Worm (Caenorhabditis elegans): Measurements from ENCODE around the gene F15E6.9.

The F15E6.9 gene

DNA sequence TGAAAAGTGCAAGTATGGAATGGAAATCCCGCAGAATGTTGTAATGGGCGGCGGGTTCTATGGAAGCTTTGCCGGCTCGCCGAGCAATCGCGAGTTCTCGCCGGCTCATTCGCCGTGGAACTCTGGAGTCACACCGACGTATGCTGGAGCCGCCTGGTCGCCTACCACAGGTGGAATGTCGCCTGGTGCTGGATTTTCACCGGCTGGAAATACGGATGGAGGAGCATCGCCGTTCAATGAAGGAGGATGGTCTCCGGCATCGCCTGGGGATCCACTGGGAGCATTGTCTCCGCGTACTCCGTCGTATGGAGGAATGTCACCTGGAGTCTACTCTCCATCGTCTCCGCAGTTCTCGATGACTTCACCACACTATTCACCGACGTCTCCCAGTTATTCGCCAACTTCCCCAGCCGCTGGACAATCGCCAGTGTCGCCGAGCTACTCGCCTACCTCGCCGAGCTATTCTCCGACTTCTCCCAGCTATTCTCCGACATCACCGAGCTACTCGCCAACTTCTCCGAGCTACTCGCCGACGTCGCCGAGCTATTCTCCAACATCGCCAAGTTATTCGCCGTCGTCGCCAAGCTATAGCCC, 43.8 kb downstream of the F15E6.9 start:
- TF ChIP-seq elt-1 (tag; optimal IDR thresholded peaks at IDR 0.05; ENCODE audit: borderline replicate concordance, insufficient read depth) (no peak), drap-1 (GFP tag; optimal IDR thresholded peaks at IDR 0.05) (no peak), mab-5 (tag; optimal IDR thresholded peaks at IDR 0.05) (no peak), elt-3 (tag; optimal IDR thresholded peaks at IDR 0.05) (no peak), tbx-8 (GFP tag; optimal IDR thresholded peaks at IDR 0.05) (no peak), blmp-1 (tag; optimal IDR thresholded peaks at IDR 0.05) (no peak), hlh-1 (tag; optimal IDR thresholded peaks at IDR 0.05) (no peak)

DNA sequence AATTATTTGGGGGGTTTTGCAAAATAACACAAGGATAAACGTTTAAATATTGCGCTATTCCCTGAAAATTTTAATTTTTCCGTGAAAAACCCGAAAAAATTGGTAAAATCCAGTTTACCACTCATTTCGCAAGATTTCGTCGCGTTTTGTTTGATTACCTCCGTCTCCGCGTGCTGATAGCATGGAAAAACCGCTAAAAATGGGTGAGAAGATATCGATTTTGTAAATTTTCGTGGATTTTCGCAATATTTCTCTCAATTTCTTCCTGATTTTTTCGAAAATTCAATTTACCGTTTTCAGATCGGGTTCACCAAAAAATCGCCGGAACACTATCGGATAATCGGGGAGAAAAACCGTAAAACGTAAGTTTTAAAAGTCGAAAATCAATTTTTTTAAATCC, 51.1 kb downstream of the F15E6.9 start, which contains the start of gene ama-1:
Gene ama-1 (plus strand): TSS at position 301 of the 400 bp plus-strand sequence.
- TF ChIP-seq nhr-2 (tag; optimal IDR thresholded peaks at IDR 0.05) (no peak), ztf-11 (tag; optimal IDR thresholded peaks at IDR 0.05) (no peak), sptf-1 (tag; optimal IDR thresholded peaks at IDR 0.05) (no peak), unc-62 (GFP tag; optimal IDR thresholded peaks at IDR 0.05) (no peak), mep-1 (tag; optimal IDR thresholded peaks at IDR 0.05) (no peak), pha-4 (tag; optimal IDR thresholded peaks at IDR 0.05) (no peak), unc-120 (tag; optimal IDR thresholded peaks at IDR 0.05; ENCODE audit: poor library complexity, severe bottlenecking) (no peak), drap-1 (GFP tag; optimal IDR thresholded peaks at IDR 0.05) (no peak)

DNA sequence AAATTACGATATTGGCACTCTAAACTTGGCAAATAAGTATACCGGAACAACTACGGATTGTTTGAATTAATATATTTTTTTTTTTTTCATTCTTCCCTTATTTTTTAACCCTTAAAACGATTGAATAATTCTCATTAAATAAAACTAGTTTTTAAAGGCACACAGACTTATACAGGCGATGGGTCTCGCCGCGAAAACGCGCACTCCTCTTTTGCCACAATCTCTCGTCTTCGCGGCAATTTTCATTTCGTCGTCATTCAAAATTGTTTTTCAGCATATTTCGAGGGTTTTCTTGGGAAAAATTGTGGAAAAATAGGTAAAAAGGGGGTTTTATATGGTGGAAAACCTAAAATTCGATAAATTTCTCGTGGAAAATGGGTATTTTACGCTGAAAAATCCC, 51.5 kb downstream of the F15E6.9 start:
- peak; percentile 42 for TF ChIP-seq unc-120 (tag; optimal IDR thresholded peaks at IDR 0.05; ENCODE audit: poor library complexity, severe bottlenecking)
- TF ChIP-seq tbx-8 (GFP tag; optimal IDR thresholded peaks at IDR 0.05) = no peak
- TF ChIP-seq ces-1 (GFP tag; optimal IDR thresholded peaks at IDR 0.05) = peak; percentile 68
- TF ChIP-seq nhr-12 (tag; optimal IDR thresholded peaks at IDR 0.05) = no peak
- TF ChIP-seq sptf-1 (tag; optimal IDR thresholded peaks at IDR 0.05) = peak; percentile 29
- TF ChIP-seq unc-62 (GFP tag; optimal IDR thresholded peaks at IDR 0.05) = no peak
- TF ChIP-seq pha-4 (tag; optimal IDR thresholded peaks at IDR 0.05) = peak; percentile 31
- TF ChIP-seq lsy-2 (tag; optimal IDR thresholded peaks at IDR 0.05) = peak; percentile 70
- TF ChIP-seq ztf-11 (tag; optimal IDR thresholded peaks at IDR 0.05) = no peak
- no peak for TF ChIP-seq ceh-43 (GFP tag; optimal IDR thresholded peaks at IDR 0.05)
- TF ChIP-seq sem-2 (GFP tag; optimal IDR thresholded peaks at IDR 0.05) = no peak
- TF ChIP-seq lin-13 (tag; optimal IDR thresholded peaks at IDR 0.05) = peak; percentile 15
- peak; percentile 32 for TF ChIP-seq mep-1 (tag; optimal IDR thresholded peaks at IDR 0.05)
- peak; percentile 3 for TF ChIP-seq ceh-39 (tag; optimal IDR thresholded peaks at IDR 0.05)
- no peak for TF ChIP-seq nhr-76 (tag; optimal IDR thresholded peaks at IDR 0.05)

DNA sequence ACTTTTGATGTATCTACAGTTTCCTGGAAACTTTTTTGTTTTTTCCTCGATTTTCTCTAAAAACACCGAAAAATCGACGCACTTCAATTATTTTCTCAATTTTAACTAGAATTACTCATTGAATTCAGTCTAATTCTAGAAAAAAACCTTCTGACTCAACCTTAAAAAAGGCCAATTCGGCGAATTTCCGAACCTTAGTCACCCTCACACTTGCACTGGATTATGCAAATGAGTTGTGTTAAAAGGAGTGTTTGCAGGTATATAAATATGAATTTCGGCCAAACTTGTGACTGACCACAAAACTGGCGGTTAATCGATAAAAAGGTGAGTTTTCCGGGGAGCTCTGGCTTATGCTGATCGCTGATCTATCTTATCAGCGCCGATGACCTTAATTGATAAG, 52.4 kb downstream of the F15E6.9 start, which contains the start of gene ttr-20:
Gene ttr-20 (plus strand): TSS at position 301 of the 400 bp plus-strand sequence.
- no peak for TF ChIP-seq nhr-12 (tag; optimal IDR thresholded peaks at IDR 0.05)

DNA sequence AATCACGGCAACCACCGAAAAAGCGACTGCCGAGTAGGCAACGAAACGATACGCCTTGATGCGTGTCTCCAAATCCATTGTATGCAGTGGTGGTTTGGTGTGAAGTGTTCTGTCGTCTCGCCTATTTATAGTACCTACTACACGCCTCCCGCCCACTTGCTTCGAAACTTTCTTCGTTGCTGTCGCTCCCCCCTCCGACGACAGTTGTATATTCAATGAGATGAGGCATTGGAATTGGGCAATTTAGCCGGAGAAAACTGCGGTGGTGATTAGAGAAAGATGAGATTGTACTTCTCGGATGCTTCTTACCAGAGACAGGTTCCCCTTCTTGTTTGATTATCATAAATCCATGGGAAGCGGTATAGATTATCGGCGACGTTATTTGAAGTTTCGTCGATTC, 54.4 kb downstream of the F15E6.9 start, which contains the start of gene col-34:
Gene col-34 (minus strand): TSS at position 101 of the 400 bp plus-strand sequence.
- TF ChIP-seq mab-5 (tag; optimal IDR thresholded peaks at IDR 0.05) = no peak
- no peak for TF ChIP-seq M03D4.4 (tag; optimal IDR thresholded peaks at IDR 0.05)
- TF ChIP-seq lin-32 (GFP tag; optimal IDR thresholded peaks at IDR 0.05) = no peak
- no peak for TF ChIP-seq lsy-2 (tag; optimal IDR thresholded peaks at IDR 0.05)
- TF ChIP-seq zip-8 (tag; optimal IDR thresholded peaks at IDR 0.05) = no peak
- no peak for TF ChIP-seq lin-13 (tag; optimal IDR thresholded peaks at IDR 0.05)
- no peak for TF ChIP-seq ham-2 (GFP tag; optimal IDR thresholded peaks at IDR 0.05)
- no peak for TF ChIP-seq hlh-1 (tag; optimal IDR thresholded peaks at IDR 0.05)
- no peak for TF ChIP-seq elt-1 (tag; optimal IDR thresholded peaks at IDR 0.05; ENCODE audit: borderline replicate concordance, insufficient read depth)
- TF ChIP-seq blmp-1 (tag; optimal IDR thresholded peaks at IDR 0.05) = no peak
- TF ChIP-seq nhr-28 (tag; optimal IDR thresholded peaks at IDR 0.05) = no peak
- no peak for TF ChIP-seq nhr-237 (tag; optimal IDR thresholded peaks at IDR 0.05)

DNA sequence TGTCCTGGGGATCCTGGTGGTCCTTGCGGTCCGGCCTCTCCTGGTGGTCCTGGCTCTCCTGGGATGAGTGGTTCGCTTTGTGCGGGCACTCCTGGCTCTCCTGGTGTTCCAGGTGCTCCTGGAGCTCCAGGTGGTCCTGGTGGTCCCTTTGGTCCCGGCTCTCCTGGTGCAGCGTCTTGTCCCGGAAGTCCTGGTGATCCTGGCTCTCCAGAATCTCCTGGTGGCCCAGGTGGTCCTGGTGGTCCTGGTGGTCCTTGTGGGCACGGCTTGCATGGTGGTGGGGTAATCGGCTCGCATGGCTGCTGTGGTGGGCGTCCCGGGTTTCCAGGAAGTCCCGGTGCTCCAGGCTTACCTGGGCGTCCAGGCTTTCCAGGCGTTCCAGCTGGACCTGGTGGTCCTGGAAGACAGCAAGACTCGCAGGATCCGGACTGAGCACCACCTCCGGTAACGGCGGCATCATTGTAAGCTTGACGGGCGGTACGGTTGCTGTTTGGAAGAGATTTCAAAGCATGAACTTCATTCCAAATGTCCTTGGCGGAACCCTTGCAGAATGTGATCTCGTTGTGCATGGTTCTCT, 55.0 kb downstream of the F15E6.9 start:
- TF ChIP-seq elt-3 (tag; optimal IDR thresholded peaks at IDR 0.05) (no peak), ceh-83 (GFP tag; optimal IDR thresholded peaks at IDR 0.05) (no peak), ceh-43 (GFP tag; optimal IDR thresholded peaks at IDR 0.05) (no peak), bed-3 (GFP tag; optimal IDR thresholded peaks at IDR 0.05) (no peak), zip-8 (tag; optimal IDR thresholded peaks at IDR 0.05) (no peak), flh-1 (GFP tag; optimal IDR thresholded peaks at IDR 0.05) (no peak), nhr-2 (tag; optimal IDR thresholded peaks at IDR 0.05) (no peak), nhr-76 (tag; optimal IDR thresholded peaks at IDR 0.05) (no peak), snpc-4 (tag; optimal IDR thresholded peaks at IDR 0.05) (no peak), mls-2 (tag; optimal IDR thresholded peaks at IDR 0.05) (no peak), nhr-12 (tag; optimal IDR thresholded peaks at IDR 0.05) (no peak), mab-5 (tag; optimal IDR thresholded peaks at IDR 0.05) (no peak), unc-39 (tag; optimal IDR thresholded peaks at IDR 0.05) (no peak), drap-1 (GFP tag; optimal IDR thresholded peaks at IDR 0.05) (no peak), nhr-28 (tag; optimal IDR thresholded peaks at IDR 0.05) (no peak), ham-2 (GFP tag; optimal IDR thresholded peaks at IDR 0.05) (no peak), ces-1 (GFP tag; optimal IDR thresholded peaks at IDR 0.05) (no peak)

All from whole organism, mixed stage, embryonic.